Worm (Caenorhabditis elegans): Measurements from ENCODE around the gene T28A11.13.

DNA sequence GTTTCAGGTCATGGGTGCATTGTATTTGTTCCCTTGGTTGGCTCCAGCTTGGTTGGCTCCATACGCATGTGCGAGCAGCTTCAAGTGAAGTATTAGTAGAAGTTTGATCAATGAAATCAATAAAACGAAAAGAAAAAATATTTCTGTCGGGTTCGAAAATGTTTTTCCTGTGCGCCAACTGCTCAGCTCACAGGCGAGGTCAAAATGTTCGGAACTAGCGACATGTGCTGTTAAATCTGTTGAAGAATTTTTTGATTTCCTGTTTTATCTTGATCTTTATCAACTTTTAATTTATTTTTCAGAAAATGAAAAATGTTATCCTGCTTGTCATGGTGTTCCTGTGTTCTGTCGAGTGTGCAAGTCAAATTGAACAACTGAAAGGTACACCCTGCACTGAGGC is 31.5 kb upstream of the T28A11.13 start, which contains the start of gene T28A11.25:
- TF ChIP-seq unc-62 (GFP tag; optimal IDR thresholded peaks at IDR 0.05) (no peak), lin-13 (tag; optimal IDR thresholded peaks at IDR 0.05) (no peak), ztf-11 (tag; optimal IDR thresholded peaks at IDR 0.05) (no peak), zip-8 (tag; optimal IDR thresholded peaks at IDR 0.05) (no peak), lsy-2 (tag; optimal IDR thresholded peaks at IDR 0.05) (no peak), nhr-12 (tag; optimal IDR thresholded peaks at IDR 0.05) (no peak), unc-120 (tag; optimal IDR thresholded peaks at IDR 0.05; ENCODE audit: poor library complexity, severe bottlenecking) (no peak), lin-32 (GFP tag; optimal IDR thresholded peaks at IDR 0.05) (no peak), elt-3 (tag; optimal IDR thresholded peaks at IDR 0.05) (no peak), ces-1 (GFP tag; optimal IDR thresholded peaks at IDR 0.05) (no peak), mab-5 (tag; optimal IDR thresholded peaks at IDR 0.05) (no peak), snpc-4 (tag; optimal IDR thresholded peaks at IDR 0.05) (no peak), elt-1 (tag; optimal IDR thresholded peaks at IDR 0.05; ENCODE audit: borderline replicate concordance, insufficient read depth) (no peak)

All from whole organism, mixed stage, embryonic.